Worm (Caenorhabditis elegans): ENCODE measurements around the gene trap-4.
"Not testable (repeated sequence)": the region's sequence is repeated elsewhere in the genome, so short reads cannot be mapped to it uniquely, and the experiment has no call there.

Gene trap-4

DNA sequence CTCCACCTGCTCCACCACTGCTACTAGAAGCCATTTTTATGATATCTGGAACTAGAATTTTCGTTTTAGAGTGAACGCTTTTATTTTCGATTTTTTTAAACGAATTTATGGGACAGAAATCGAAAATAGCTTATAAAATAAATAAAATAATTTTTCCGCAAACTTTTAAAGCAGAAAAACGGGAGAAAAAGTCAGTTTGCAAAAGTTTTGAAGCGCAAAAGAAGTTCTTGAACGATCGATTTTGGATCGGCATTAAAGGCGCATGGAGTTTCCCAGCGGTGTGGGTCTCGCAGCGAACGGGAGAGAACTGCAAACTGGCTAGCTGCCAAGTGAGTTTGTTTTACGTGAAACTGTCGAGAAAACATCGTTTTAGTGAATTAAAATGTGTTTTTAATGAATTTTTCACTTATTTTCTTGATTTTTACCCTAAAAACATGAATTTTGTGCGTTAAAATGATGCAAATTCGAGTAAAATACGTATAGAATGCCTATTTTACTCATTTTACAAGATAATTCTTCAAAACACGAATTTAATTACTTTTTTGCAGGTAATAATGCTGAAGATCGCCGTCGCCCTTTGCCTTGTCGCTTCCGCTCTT lies at the start of gene trap-4, which contains the start of gene ccf-1:
trap-4 (plus strand) TSS at position 549 of the 599 bp plus-strand sequence.
ccf-1 (minus strand) TSS at position 51 of the 599 bp plus-strand sequence.
- no peak for TF ChIP-seq him-1 (tag; optimal IDR thresholded peaks at IDR 0.05)
- TF ChIP-seq dao-5 (tag; optimal IDR thresholded peaks at IDR 0.05), result no peak
- peak; percentile 54 for TF ChIP-seq W03F9.2 (tag; optimal IDR thresholded peaks at IDR 0.05)

DNA sequence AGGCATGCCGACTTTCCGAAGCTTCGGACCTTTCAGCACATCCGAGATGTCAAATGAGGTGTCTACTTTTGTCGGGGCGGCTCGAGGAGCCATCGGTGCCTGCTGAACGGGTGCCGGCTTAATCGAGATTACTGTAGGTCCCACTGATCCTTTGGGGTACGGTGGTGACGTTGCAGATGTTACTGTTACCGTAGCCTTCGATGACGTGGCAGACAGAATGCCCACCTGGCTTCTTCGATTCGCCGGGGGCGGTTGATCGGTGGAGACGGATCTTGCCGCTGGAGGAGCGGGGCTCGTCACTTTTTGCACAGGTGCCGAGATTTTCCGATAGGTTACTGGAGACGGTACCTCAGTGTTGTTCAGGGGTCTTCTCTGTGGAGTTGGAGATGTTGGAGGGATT lies 48.9 kb upstream of the trap-4 start:
- TF ChIP-seq dao-5 (tag; optimal IDR thresholded peaks at IDR 0.05) (no peak), him-1 (tag; optimal IDR thresholded peaks at IDR 0.05) (no peak), W03F9.2 (tag; optimal IDR thresholded peaks at IDR 0.05) (no peak)

DNA sequence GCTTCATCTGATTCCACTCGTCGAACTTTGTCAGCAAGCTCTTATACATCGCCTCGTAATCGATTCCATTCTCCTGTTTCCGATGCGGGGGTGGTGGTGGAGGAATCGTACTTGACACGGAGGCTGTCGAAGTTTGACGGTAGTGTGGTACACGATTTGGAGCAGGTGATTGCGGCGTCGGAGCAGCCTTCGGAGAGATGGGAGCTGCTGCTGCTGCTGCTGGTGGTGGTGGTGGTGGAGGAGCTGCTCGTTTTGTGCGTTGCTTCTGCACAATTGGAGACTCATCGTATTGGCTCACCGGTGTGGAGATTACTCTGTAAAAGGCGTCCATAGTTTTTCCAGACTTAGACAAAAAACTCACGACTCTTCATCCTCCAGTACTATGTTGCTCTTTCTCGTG lies 46.3 kb upstream of the trap-4 start:
- no peak for TF ChIP-seq him-1 (tag; optimal IDR thresholded peaks at IDR 0.05)
- no peak for TF ChIP-seq W03F9.2 (tag; optimal IDR thresholded peaks at IDR 0.05)
- TF ChIP-seq dao-5 (tag; optimal IDR thresholded peaks at IDR 0.05), result no peak

DNA sequence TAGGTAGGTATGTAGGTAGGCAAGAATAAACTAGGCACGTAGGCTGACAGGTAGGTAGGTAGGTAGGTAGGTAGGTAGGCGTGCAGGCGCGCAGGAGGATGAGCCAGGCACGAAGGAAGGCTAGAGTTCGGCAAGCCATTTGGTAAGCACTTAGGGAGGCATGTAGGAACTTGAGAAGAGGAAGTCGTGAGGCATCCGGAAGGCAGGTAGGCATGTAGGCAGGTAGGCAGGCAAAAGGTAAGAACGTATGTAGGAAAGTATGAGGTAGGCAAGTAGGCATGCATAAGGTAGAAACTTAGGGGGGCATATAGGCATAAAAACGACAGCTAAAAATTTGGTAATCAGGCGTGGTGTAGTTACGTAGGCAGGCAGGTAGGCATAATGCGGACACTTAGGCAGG lies 44.4 kb upstream of the trap-4 start:
- TF ChIP-seq dao-5 (tag; optimal IDR thresholded peaks at IDR 0.05) (no peak), him-1 (tag; optimal IDR thresholded peaks at IDR 0.05) (no peak), W03F9.2 (tag; optimal IDR thresholded peaks at IDR 0.05) (no peak)

DNA sequence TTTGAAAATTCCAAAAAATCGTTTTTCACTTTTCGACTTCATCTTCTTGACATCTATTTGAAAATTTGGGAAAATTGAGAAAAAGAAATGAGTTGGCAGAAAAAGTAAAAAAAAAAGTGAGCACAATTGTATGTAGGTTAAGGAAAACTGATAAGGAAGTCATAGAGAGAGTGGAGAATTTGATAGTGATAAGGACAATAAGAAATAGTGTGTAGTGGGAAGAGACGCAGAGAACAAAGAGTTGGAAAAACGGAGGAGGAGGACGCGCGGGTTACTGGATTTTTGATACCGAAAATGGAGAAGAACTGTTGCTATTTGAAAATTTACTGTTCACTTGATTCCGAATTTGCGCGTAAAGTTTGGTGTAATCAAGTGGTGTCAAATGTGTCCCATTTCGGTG lies 41.8 kb upstream of the trap-4 start, which contains the start of gene Y56A3A.6:
Y56A3A.6 (minus strand) TSS at position 53 of the 400 bp plus-strand sequence.
- TF ChIP-seq W03F9.2 (tag; optimal IDR thresholded peaks at IDR 0.05) (no peak), dao-5 (tag; optimal IDR thresholded peaks at IDR 0.05) (no peak)

DNA sequence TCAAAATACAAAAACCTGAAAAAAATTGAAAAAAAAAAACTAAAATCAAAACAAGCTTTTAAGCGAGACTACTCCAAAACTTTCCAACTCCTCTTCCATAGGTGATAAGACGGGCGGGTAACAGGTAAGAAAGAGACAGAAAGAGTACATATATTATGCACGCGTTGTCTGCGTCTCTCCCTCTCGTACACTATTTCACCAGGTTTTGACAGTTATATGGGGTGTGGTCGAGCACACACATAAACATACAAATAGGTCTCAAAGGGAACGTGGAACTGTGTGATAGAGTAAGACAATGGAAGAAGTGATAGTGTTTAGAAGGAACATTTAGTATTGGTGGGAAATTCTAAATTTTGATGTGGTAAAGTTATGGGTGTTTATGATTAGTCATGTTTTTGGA lies 39.0 kb upstream of the trap-4 start:
- TF ChIP-seq W03F9.2 (tag; optimal IDR thresholded peaks at IDR 0.05) (peak; percentile 41), dao-5 (tag; optimal IDR thresholded peaks at IDR 0.05) (no peak), him-1 (tag; optimal IDR thresholded peaks at IDR 0.05) (no peak)

DNA sequence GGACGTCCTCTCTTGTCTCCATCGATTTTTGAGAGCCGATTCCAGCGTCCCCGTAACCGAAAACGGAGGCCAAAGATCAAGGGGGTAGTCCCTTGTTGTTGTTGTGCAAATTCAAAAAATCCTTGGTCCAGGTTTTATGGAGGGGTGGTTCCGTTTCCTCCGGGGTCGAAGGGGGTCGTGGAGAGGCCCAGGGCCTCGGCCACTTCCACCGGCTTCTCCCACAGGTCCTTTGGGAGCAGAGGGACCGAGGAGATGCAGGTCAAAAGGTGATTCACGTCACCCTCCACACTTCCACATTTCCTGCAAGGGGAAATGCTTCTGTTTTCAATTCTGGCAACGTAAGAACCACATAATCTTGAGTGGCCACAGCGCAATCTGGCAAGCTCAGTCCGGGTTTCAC lies 36.8 kb upstream of the trap-4 start, which contains the start of gene fbxb-22:
fbxb-22 (minus strand) TSS at position 61 of the 400 bp plus-strand sequence.
- TF ChIP-seq dao-5, W03F9.2, him-1 (tag; optimal IDR thresholded peaks at IDR 0.05): not testable (repeated sequence)

DNA sequence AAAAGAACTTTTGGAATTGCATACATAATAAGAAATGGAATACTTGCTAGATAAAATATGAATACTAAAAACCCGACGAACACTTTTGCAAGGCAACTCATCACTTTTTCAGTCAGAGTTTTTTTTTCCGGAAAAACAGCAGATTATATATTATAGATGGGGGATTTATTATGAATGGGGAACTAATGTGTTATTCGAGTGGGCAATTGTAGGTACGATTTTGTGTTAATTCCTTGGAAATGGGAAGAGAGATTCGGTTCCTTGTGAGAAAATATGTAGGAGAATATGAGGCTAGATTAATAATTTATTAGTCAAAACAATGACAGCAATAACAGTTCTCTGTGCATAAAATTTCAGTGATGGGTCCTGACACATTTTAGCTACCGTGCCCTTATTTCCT lies 29.2 kb upstream of the trap-4 start, which contains the start of gene faah-5:
faah-5 (minus strand) TSS at position 101 of the 400 bp plus-strand sequence.
- no peak for TF ChIP-seq dao-5 (tag; optimal IDR thresholded peaks at IDR 0.05)
- no peak for TF ChIP-seq W03F9.2 (tag; optimal IDR thresholded peaks at IDR 0.05)
- TF ChIP-seq him-1 (tag; optimal IDR thresholded peaks at IDR 0.05), result no peak

DNA sequence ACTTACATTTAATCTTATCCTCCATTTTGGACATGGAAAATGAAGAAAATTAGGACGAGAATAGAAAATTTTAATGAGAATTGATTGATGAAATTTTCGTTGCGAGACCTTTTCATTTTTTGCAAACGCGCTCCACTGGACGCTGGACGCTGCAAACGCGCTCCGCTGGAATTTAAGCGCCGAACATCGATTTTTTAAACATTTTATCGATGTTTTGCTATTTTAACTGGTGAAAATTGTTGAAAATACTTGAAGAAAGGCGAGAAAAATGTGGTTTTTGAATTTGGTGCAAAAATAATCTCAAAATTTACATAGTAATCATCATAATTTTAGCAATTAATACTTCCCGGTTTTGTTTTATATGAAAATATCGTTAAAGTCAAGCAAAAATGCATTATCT lies 27.6 kb upstream of the trap-4 start, which contains the start of gene Y56A3A.41:
Y56A3A.41 (minus strand) TSS at position 101 of the 400 bp plus-strand sequence.
- TF ChIP-seq dao-5 (tag; optimal IDR thresholded peaks at IDR 0.05) (no peak), him-1 (tag; optimal IDR thresholded peaks at IDR 0.05) (no peak)

DNA sequence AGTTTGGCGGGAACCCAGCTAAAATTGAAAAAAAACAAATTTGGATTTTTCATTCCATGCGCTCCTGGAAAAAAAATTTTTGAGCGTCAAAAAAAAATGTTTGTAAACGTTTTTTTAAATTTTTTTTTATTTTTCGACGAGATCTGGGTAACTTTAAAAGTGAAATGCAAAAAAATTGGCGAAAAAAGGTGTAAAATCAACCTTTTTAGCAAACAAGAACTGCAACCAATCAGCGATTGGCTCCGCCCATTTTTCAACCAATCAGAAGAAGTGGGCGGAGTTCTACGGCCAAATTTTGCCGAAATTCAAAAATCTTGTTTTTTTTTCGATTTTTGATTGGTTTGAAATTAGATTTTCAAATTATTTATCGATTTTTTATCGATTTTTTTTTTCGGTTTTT lies 25.0 kb upstream of the trap-4 start:
- no peak for TF ChIP-seq him-1 (tag; optimal IDR thresholded peaks at IDR 0.05)
- TF ChIP-seq W03F9.2 (tag; optimal IDR thresholded peaks at IDR 0.05), result no peak
- no peak for TF ChIP-seq dao-5 (tag; optimal IDR thresholded peaks at IDR 0.05)

DNA sequence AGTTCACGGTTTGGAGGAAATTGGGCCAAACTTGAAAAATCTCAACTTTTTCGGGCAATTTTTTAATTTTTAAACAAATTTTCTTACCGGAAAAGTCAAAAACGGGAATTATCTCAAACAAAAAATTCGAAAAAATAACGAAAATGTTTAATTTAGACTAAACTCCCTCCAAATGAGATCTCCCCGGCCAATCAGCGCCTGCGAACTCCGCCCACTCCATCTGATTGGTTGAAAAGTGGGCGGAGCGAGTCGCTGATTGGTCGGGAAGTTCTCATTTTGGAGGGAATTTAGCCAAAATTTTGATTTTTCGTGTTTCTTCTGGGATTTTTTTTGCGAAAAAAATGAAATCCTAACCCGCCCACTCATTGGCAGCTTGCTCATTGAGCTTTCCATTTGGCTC lies 23.9 kb upstream of the trap-4 start:
- TF ChIP-seq dao-5 (tag; optimal IDR thresholded peaks at IDR 0.05) (no peak), W03F9.2 (tag; optimal IDR thresholded peaks at IDR 0.05) (no peak), him-1 (tag; optimal IDR thresholded peaks at IDR 0.05) (no peak)

DNA sequence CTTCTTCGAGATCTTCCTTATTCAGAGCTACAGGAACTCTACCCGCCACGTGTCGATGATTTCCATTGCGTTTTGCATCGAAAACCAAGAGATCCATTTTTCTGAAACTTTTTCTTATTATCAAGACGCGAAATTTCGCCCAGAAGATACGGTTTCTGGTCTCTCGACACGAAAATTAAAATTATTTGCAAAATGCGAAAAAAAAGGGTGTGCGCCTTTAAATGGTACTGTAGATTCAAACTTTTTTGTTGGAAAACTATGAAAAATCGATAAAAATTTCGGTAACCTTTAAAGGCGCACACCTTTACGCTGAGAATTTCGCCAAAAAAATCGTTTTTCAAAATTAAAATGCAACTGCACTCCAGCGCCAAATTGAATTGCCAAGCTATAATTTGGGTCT lies 22.4 kb upstream of the trap-4 start, which contains the start of gene tsen-2:
tsen-2 (minus strand) TSS at position 101 of the 400 bp plus-strand sequence.
- no peak for TF ChIP-seq him-1 (tag; optimal IDR thresholded peaks at IDR 0.05)
- no peak for TF ChIP-seq dao-5 (tag; optimal IDR thresholded peaks at IDR 0.05)
- no peak for TF ChIP-seq W03F9.2 (tag; optimal IDR thresholded peaks at IDR 0.05)

DNA sequence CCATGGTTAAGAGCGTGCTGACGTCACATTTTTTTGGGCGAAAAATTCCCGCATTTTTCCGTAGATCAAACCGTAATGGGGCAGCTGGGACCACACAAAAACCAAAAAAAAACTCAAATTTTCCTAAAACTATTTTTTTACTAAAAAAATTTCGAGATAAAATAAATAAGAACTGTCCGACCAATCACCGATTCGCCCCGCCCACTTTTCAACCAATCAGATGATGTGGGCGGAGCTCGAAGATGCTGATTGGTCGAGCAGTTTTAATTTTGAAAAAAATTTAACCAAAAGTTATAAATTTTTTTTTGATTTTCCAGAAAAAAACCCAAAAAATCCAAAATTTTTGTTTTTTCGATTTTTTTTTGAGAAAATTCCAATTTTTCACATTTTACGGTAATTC lies 20.5 kb upstream of the trap-4 start:
- TF ChIP-seq him-1 (tag; optimal IDR thresholded peaks at IDR 0.05) (no peak), dao-5 (tag; optimal IDR thresholded peaks at IDR 0.05) (no peak), W03F9.2 (tag; optimal IDR thresholded peaks at IDR 0.05) (no peak)

DNA sequence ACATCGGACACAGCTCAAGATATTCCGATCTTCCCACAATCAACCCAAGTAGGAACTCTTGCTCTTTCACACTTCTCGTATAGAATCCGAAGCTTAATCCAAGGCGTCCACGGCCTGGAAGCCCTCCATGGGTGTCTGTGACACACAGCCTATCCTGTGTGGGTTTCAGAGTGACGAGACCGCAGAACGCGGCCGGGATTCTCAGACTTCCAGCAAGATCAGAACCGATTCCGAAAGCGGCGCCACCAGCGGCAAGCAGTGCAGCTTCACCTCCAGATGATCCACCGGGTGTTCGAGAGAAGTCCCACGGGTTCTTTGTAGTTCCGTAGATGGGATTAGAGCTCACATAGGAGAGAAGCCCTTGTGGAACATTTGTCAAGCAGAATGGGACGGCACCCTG lies 17.8 kb upstream of the trap-4 start:
- TF ChIP-seq dao-5 (tag; optimal IDR thresholded peaks at IDR 0.05) (no peak), W03F9.2 (tag; optimal IDR thresholded peaks at IDR 0.05) (no peak), him-1 (tag; optimal IDR thresholded peaks at IDR 0.05) (no peak)

DNA sequence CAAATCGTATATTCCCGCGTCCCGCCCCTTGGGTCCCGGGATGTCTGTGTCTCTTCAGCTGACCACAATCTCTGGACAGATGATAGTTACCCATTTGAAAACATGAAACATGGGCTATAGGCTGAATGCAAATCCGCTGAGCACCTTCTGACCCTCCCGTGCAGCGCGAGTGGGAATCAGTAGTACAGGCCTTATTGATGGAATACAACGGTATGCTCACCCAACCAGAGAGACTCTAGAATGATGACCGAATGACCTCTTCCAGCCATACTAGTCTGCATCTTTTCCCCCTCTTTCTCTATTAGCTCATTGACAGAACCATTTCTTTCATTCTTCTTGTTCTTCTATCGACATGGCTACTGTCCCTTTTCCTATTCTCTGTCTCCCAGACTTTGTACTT lies 13.4 kb upstream of the trap-4 start, which contains the start of gene sdz-33:
sdz-33 (plus strand) TSS at position 301 of the 400 bp plus-strand sequence.
- no peak for TF ChIP-seq him-1 (tag; optimal IDR thresholded peaks at IDR 0.05)
- TF ChIP-seq dao-5 (tag; optimal IDR thresholded peaks at IDR 0.05), result no peak
- TF ChIP-seq W03F9.2 (tag; optimal IDR thresholded peaks at IDR 0.05), result no peak
